Worm (Caenorhabditis elegans) whole organism, L2 larva: ENCODE measurements around the gene C31C9.7.
A peak's percentile ranks its signal among the peaks of the same experiment; 100 is the strongest.

ENCODE experiments used
- C34F6.9 ChIP-seq: fragments of 150-350 bp; optimal IDR thresholded peaks from 2 replicates; lab custom pipeline; 2014; ENCODE audit warnings: missing biosample characterization, missing genetic modification characterization
- F13H6.1 ChIP-seq: sonication (generic microtip); optimal IDR thresholded peaks from 2 replicates; lab custom pipeline; 2016; ENCODE audit warnings: missing genetic modification characterization, missing compliant biosample characterization
- Y55F3AM.14 ChIP-seq: fragments of 200-800 bp; sonication (Bioruptor generic); optimal IDR thresholded peaks from 2 replicates; lab custom pipeline; 2018; ENCODE audit warnings: mild to moderate bottlenecking, missing genetic modification characterization, missing compliant biosample characterization
- alr-1 ChIP-seq: fragments of 150-350 bp; optimal IDR thresholded peaks from 2 replicates; lab custom pipeline; 2014; ENCODE audit warnings: missing biosample characterization, missing genetic modification characterization
- ama-1 ChIP-seq: fragments of 150-350 bp; optimal IDR thresholded peaks from 2 replicates; lab custom pipeline; 2018; ENCODE audit warnings: inconsistent platforms
- blmp-1 ChIP-seq: sonication (generic microtip); optimal IDR thresholded peaks from 2 replicates; lab custom pipeline; 2017; ENCODE audit warnings: missing genetic modification characterization, mild to moderate bottlenecking, missing compliant biosample characterization, antibody characterized with exemption, moderate library complexity; ENCODE audit not compliant: insufficient read depth
- ceh-16 ChIP-seq: fragments of 150-350 bp; optimal IDR thresholded peaks from 2 replicates; lab custom pipeline; 2014; ENCODE audit warnings: missing biosample characterization, missing genetic modification characterization
- ceh-82 ChIP-seq: fragments of 150-350 bp; optimal IDR thresholded peaks from 2 replicates; lab custom pipeline; 2014; ENCODE audit warnings: missing biosample characterization, missing genetic modification characterization
- crh-2 ChIP-seq: sonication (generic microtip); optimal IDR thresholded peaks from 2 replicates; lab custom pipeline; 2017; ENCODE audit warnings: missing biosample characterization, missing genetic modification characterization
- dmd-4 ChIP-seq: sonication (generic microtip); optimal IDR thresholded peaks from 2 replicates; lab custom pipeline; 2017; ENCODE audit warnings: missing biosample characterization, missing genetic modification characterization
- egl-27 ChIP-seq: sonication (generic microtip); optimal IDR thresholded peaks from 3 replicates; lab custom pipeline; 2017; ENCODE audit warnings: missing biosample characterization, missing genetic modification reagents, missing genetic modification characterization
- elt-3 ChIP-seq: sonication (generic microtip); optimal IDR thresholded peaks from 2 replicates; lab custom pipeline; 2017; ENCODE audit warnings: missing biosample characterization, missing genetic modification characterization
- fos-1 ChIP-seq: fragments of 150-350 bp; optimal IDR thresholded peaks from 2 replicates; lab custom pipeline; 2014; ENCODE audit warnings: missing biosample characterization, missing genetic modification characterization
- gmeb-1 ChIP-seq: fragments of 150-350 bp; optimal IDR thresholded peaks from 2 replicates; lab custom pipeline; 2014; ENCODE audit warnings: missing biosample characterization, missing genetic modification characterization
- lin-39 ChIP-seq: fragments of 150-350 bp; optimal IDR thresholded peaks from 2 replicates; lab custom pipeline; 2014; ENCODE audit warnings: missing biosample characterization, missing genetic modification reagents, missing genetic modification characterization
- lsy-2 ChIP-seq, 2 experiments: fragments of 150-350 bp in 1 of 2; sonication (generic microtip) in 1 of 2; optimal IDR thresholded peaks; 2 replicates each; lab custom pipeline; 2014 to 2017; ENCODE audit warnings: missing biosample characterization in 2 of 2, missing genetic modification characterization in 2 of 2
- mab-5 ChIP-seq: fragments of 150-350 bp; optimal IDR thresholded peaks from 2 replicates; lab custom pipeline; 2014; ENCODE audit warnings: missing biosample characterization, missing genetic modification characterization
- mdl-1 ChIP-seq, 2 experiments: fragments of 150-350 bp in 1 of 2; sonication (generic microtip) in 1 of 2; optimal IDR thresholded peaks; 2 replicates each; lab custom pipeline; 2017; ENCODE audit warnings: missing biosample characterization in 2 of 2, missing genetic modification characterization in 2 of 2
- nhr-10 ChIP-seq: sonication (generic microtip); optimal IDR thresholded peaks from 2 replicates; lab custom pipeline; 2017; ENCODE audit warnings: missing biosample characterization, missing genetic modification characterization
- nhr-11 ChIP-seq: fragments of 150-350 bp; optimal IDR thresholded peaks from 2 replicates; lab custom pipeline; 2014; ENCODE audit warnings: missing biosample characterization, missing genetic modification characterization
- nhr-12 ChIP-seq: fragments of 150-350 bp; optimal IDR thresholded peaks from 2 replicates; lab custom pipeline; 2014; ENCODE audit warnings: missing biosample characterization, missing genetic modification characterization
- nhr-129 ChIP-seq: fragments of 150-350 bp; optimal IDR thresholded peaks from 2 replicates; lab custom pipeline; 2014; ENCODE audit warnings: missing biosample characterization, missing genetic modification characterization
- nhr-21 ChIP-seq: fragments of 150-350 bp; optimal IDR thresholded peaks from 2 replicates; lab custom pipeline; 2014; ENCODE audit warnings: missing biosample characterization, missing genetic modification characterization
- nhr-237 ChIP-seq: fragments of 150-350 bp; optimal IDR thresholded peaks from 2 replicates; lab custom pipeline; 2014; ENCODE audit warnings: missing biosample characterization, missing genetic modification characterization
- nhr-25 ChIP-seq: fragments of 150-350 bp; sonication (generic microtip); optimal IDR thresholded peaks from 3 replicates; lab custom pipeline; 2014; ENCODE audit warnings: missing biosample characterization, missing genetic modification characterization
- nhr-6 ChIP-seq: fragments of 150-350 bp; optimal IDR thresholded peaks from 2 replicates; lab custom pipeline; 2014; ENCODE audit warnings: missing biosample characterization, missing genetic modification characterization
- peb-1 ChIP-seq: fragments of 150-350 bp; optimal IDR thresholded peaks from 2 replicates; lab custom pipeline; 2014; ENCODE audit warnings: missing biosample characterization, missing genetic modification characterization
- sem-4 ChIP-seq: fragments of 150-350 bp; optimal IDR thresholded peaks from 2 replicates; lab custom pipeline; 2014; ENCODE audit warnings: missing biosample characterization, missing genetic modification reagents, missing genetic modification characterization
- sma-3 ChIP-seq: sonication (generic microtip); optimal IDR thresholded peaks from 2 replicates; lab custom pipeline; 2016; ENCODE audit warnings: missing genetic modification reagents, missing genetic modification characterization, missing compliant biosample characterization
- sma-9 ChIP-seq, 2 experiments: fragments of 150-350 bp in 1 of 2; sonication (generic microtip) in 1 of 2; optimal IDR thresholded peaks; 2 replicates each; lab custom pipeline; 2014 to 2016; ENCODE audit warnings: missing genetic modification characterization in 2 of 2, mild to moderate bottlenecking in 1 of 2, missing biosample characterization in 1 of 2, missing compliant biosample characterization in 1 of 2, missing genetic modification reagents in 1 of 2, moderate library complexity in 1 of 2
- snpc-4 ChIP-seq: fragments of 150-350 bp; optimal IDR thresholded peaks from 2 replicates; lab custom pipeline; 2014; ENCODE audit warnings: missing biosample characterization, missing genetic modification characterization
- unc-39 ChIP-seq: fragments of 150-350 bp; optimal IDR thresholded peaks from 2 replicates; lab custom pipeline; 2014; ENCODE audit warnings: missing biosample characterization, missing genetic modification characterization
- unc-55 ChIP-seq: fragments of 150-350 bp; sonication (generic microtip); optimal IDR thresholded peaks from 3 replicates; lab custom pipeline; 2014; ENCODE audit warnings: missing biosample characterization, missing genetic modification reagents, missing genetic modification characterization
- unc-62 ChIP-seq: fragments of 150-350 bp; optimal IDR thresholded peaks from 2 replicates; lab custom pipeline; 2014; ENCODE audit warnings: missing biosample characterization, missing genetic modification reagents, missing genetic modification characterization
- ztf-1 ChIP-seq: fragments of 200-800 bp; sonication (Bioruptor generic); conservative IDR thresholded peaks from 2 replicates; pipeline ENCODE4 v1.3.6; 2022; ENCODE audit warnings: missing genetic modification characterization, missing compliant biosample characterization
- ztf-11 ChIP-seq: sonication (generic microtip); optimal IDR thresholded peaks from 2 replicates; lab custom pipeline; 2017; ENCODE audit warnings: missing biosample characterization, missing genetic modification characterization

C31C9.7 gene

ce11 chrII:13679775-13680320 is 10.9 kb downstream of the C31C9.7 start:
- no peak for TF ChIP-seq dmd-4 (tag; lab: Kevin White, UChicago)
- TF ChIP-seq ztf-1 (GFP tag; lab: Robert Waterston, UW): no peak
- TF ChIP-seq ama-1 (lab: Kevin White, UChicago): no peak
- TF ChIP-seq F13H6.1 (tag; lab: Kevin White, UChicago): no peak
- TF ChIP-seq nhr-129 (tag; lab: Kevin White, UChicago): no peak
- TF ChIP-seq mdl-1 (tag; optimal IDR thresholded peaks at IDR 0.05; lab: Kevin White, UChicago): peak in 1 of 2 experiments; percentile 18
- peak; percentile 62 for TF ChIP-seq sma-3 (GFP tag; lab: Kevin White, UChicago)
- TF ChIP-seq nhr-21: peak; percentile 81
- TF ChIP-seq nhr-25 (tag; lab: Kevin White, UChicago): peak; percentile 46
- TF ChIP-seq peb-1 (tag; lab: Kevin White, UChicago): no peak
- TF ChIP-seq unc-62 (GFP tag; lab: Kevin White, UChicago): no peak
- TF ChIP-seq egl-27 (tag; lab: Kevin White, UChicago): peak; percentile 1
- TF ChIP-seq nhr-11 (tag; lab: Kevin White, UChicago): no peak
- peak; percentile 28 for TF ChIP-seq fos-1 (tag; lab: Kevin White, UChicago)
- no peak for TF ChIP-seq nhr-12 (tag; lab: Kevin White, UChicago)
- TF ChIP-seq unc-39 (tag; lab: Kevin White, UChicago): no peak
- TF ChIP-seq snpc-4 (tag; lab: Kevin White, UChicago): no peak
- peak; percentile 95 for TF ChIP-seq blmp-1 (tag; lab: Kevin White, UChicago)
- peak; percentile 91 for TF ChIP-seq sma-9 (GFP tag; optimal IDR thresholded peaks at IDR 0.05; lab: Kevin White, UChicago)
- no peak for TF ChIP-seq sma-9 (tag; optimal IDR thresholded peaks at IDR 0.05; lab: Kevin White, UChicago)
- TF ChIP-seq alr-1 (tag; lab: Kevin White, UChicago): no peak
- TF ChIP-seq C34F6.9 (tag; lab: Kevin White, UChicago): no peak
- TF ChIP-seq ceh-16: no peak
- TF ChIP-seq ztf-11 (tag; lab: Kevin White, UChicago): no peak
- no peak for TF ChIP-seq Y55F3AM.14 (GFP tag; lab: Kevin White, UChicago)
- no peak for TF ChIP-seq mab-5 (tag; lab: Kevin White, UChicago)

DNA sequence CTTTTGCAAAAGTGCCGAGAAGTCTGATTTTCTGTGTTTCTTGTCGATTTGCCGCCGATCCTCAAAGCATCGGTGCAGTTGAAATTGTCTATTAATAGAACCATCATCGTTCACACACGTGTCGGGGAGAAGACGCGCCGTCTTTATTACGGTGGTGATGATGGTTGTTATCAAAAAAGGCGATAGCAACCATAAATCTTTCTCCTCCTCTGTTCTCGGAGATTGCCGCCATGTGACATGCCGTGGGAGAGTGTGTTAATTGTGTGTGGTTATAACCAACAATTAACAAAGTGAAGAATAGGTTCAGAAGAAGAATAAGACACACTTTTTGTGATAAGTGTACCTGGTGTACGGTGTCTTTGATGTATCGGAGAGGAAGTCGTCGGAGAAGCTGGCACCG is 12.2 kb downstream of the C31C9.7 start:
- TF ChIP-seq nhr-129 (tag; lab: Kevin White, UChicago) (peak; percentile 3), nhr-21 (peak; percentile 93), nhr-6 (tag; lab: Kevin White, UChicago) (no peak), crh-2 (tag; lab: Kevin White, UChicago) (peak; percentile 36), ztf-11 (tag; lab: Kevin White, UChicago) (no peak), lin-39 (tag; lab: Kevin White, UChicago) (no peak), C34F6.9 (tag; lab: Kevin White, UChicago) (no peak), fos-1 (tag; lab: Kevin White, UChicago) (peak; percentile 42), sem-4 (tag; lab: Kevin White, UChicago) (peak; percentile 29), nhr-10 (tag; lab: Kevin White, UChicago) (no peak), nhr-11 (tag; lab: Kevin White, UChicago) (no peak), gmeb-1 (tag; lab: Kevin White, UChicago) (peak; percentile 30), nhr-237 (tag; lab: Kevin White, UChicago) (no peak), sma-9 (GFP tag; optimal IDR thresholded peaks at IDR 0.05; lab: Kevin White, UChicago) (no peak), sma-9 (tag; optimal IDR thresholded peaks at IDR 0.05; lab: Kevin White, UChicago) (no peak), Y55F3AM.14 (GFP tag; lab: Kevin White, UChicago) (no peak), nhr-12 (tag; lab: Kevin White, UChicago) (no peak), lsy-2 (tag; optimal IDR thresholded peaks at IDR 0.05; lab: Kevin White, UChicago) (peak in 1 of 2 experiments; percentile 2), ztf-1 (GFP tag; lab: Robert Waterston, UW) (no peak), egl-27 (tag; lab: Kevin White, UChicago) (peak; percentile 13), dmd-4 (tag; lab: Kevin White, UChicago) (no peak), sma-3 (GFP tag; lab: Kevin White, UChicago) (peak; percentile 79), mdl-1 (tag; optimal IDR thresholded peaks at IDR 0.05; lab: Kevin White, UChicago) (peak in 1 of 2 experiments; percentile 70), unc-55 (GFP tag; lab: Kevin White, UChicago) (no peak), elt-3 (tag; lab: Kevin White, UChicago) (no peak), mab-5 (tag; lab: Kevin White, UChicago) (no peak), nhr-25 (tag; lab: Kevin White, UChicago) (peak; percentile 87), ceh-82 (tag; lab: Kevin White, UChicago) (no peak), blmp-1 (tag; lab: Kevin White, UChicago) (peak; percentile 87)
